Worm (Caenorhabditis elegans) whole organism, dauer: ENCODE data around the gene pqn-82.

Experiments used
- unc-62 ChIP-seq: sonication (generic microtip); optimal IDR thresholded peaks from 2 replicates; lab custom pipeline; 2017; ENCODE audit warnings: missing biosample characterization, missing genetic modification reagents, missing genetic modification characterization

The pqn-82 gene

DNA sequence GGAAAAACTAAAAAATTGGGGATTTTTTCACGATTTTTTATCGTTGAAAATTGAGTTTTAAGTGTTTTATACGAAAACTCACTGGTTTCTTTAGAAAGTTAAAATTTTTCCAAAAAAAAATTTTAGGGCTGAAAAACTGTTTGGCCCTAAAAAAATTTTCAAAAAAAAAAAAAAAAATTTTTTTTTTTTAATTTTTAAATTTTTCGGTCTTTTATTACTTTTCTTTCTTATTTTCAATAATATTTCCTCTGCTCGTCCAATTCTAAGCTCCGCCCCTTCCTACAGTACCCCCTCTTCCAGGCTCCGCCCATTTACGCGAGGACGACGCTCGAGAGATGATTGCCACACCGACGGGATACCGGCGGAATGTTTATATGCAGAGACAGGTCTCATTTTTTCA lies at the start of gene pqn-82:
TSS of gene pqn-82 (plus strand) at position 301 of the 400 bp plus-strand sequence.
- no peak for TF ChIP-seq unc-62 (GFP tag; lab: Kevin White, UChicago)

DNA sequence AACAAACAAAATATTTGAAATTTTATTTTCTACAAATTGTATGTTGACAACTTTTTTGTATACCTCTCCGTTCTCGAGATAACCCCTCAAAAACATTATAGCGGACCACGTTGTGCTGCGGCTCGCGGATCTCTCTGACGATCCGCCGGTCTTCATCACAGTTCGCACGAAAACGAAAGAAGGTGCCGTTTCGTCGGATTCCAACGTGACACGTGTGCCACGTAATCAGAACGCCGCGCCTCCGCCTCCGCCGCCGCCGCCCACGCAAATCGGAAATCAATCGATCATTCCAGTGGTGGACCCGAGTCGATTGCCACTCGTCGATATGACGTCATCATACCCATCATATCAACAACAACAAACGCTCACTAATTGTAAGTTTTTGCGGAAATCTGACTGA lies 49.4 kb upstream of the pqn-82 start:
- TF ChIP-seq unc-62 (GFP tag; lab: Kevin White, UChicago): no peak

DNA sequence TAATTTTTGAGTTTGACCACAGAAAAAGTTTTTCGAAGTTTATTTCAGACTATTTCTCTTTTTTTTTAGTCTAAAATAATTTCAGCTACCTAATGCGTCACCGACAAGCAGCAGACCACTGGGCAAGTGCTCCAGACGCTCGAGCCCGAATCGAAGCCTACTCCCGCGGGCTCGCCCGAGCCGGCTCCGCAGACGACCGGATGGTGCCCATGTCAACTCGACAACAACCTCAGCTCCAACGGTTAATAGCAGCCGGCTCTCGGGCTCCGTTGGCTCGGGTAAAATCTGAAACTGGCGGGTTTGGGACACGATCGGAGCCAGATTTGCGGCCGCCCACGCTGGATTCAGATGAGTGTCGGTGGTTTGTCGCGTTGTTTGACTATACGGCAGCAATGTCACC lies 45.8 kb upstream of the pqn-82 start:
- TF ChIP-seq unc-62 (GFP tag; lab: Kevin White, UChicago): no peak

DNA sequence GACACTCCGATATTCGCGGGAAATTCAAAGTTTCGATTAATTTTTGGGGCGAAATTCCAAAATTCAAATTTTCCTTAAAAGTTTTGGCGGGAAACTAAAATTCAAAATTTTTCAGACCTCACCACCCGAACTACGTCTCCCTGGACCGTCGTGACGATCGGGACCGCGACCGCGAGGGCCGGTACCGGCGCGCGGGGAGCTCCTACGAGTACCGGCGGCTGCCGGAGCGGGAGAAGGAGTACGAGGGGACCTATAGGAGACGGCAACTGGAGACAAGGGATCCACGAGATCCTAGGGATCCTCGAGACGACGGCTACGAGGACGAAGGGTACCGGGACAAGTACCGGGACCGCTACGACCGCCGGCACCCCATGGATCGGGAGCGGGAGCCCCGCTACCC lies 44.4 kb upstream of the pqn-82 start:
- no peak for TF ChIP-seq unc-62 (GFP tag; lab: Kevin White, UChicago)

DNA sequence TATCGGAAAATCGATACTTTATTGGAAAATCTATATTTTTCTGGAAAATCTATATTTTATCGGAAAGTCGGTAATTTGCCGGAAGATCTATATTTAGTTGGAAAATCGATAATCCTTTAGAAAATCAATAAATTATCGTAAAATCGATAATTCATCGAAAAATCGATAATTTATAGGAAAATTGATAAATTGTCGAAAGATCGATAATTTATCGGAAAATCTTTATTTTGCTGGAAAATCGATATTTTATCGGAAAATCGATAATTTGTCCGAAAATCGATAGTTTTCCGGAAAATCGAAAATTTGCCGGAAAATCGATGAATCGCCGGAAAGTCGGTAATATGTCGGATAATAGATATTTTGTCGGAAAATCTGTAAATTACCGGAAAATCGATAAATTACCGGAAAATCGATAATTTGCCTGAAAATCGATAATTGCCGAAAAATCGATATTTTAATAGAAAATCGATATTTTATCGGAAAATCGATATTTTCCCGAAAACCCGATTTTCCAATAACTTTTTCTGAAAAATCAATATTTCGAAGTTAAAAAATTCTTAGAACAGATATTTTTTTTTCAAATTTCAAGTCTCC lies 43.3 kb upstream of the pqn-82 start:
- TF ChIP-seq unc-62 (GFP tag; lab: Kevin White, UChicago): no peak

DNA sequence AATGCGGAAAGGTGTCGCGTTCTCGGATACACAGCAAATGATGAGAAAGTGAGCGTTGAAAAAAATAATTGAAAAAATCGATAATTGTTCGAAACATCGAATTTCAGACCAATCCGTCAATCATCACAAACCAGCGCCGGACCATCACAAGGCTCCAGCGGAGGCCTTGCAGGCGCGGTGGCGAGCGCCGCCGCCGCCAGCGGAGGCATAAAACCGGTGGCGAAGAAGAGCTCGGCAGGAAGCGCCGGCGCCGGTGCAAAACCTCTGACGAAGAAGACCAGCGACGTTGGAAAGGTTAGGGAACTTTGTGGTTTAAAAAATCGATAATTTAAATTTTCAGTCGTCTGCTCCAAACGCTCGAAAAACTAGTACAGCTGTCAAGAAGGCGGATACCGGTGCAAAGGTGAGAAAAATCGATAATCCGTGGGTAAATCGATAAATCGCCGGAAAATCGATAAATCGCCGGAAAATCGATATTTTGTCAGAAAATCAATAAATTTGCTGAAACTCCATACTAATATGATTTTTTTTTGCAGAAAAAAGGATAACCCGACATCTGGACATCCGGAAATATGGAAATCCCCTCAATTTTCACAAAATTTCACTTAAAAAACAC lies 42.6 kb upstream of the pqn-82 start:
- no peak for TF ChIP-seq unc-62 (GFP tag; lab: Kevin White, UChicago)

DNA sequence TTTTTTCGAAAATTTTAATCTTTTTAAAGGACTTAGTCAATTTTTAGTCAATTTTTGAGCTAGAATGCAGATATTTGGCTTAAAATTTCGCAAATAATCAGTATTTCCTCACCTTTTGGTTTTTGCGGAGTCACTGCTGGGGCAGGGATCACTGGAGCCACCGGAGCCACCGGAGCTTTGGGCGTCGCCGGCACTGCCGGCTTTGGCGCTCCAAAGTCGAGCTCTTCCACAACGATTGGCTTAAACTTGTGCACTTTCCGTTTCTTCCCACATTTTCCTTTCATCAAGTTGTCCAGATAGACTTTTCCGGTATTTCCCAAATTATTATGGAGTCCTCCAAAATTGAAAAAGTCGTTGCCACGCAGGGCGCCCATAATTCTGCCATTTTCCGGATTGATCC lies 34.6 kb upstream of the pqn-82 start:
- TF ChIP-seq unc-62 (GFP tag; lab: Kevin White, UChicago): no peak

DNA sequence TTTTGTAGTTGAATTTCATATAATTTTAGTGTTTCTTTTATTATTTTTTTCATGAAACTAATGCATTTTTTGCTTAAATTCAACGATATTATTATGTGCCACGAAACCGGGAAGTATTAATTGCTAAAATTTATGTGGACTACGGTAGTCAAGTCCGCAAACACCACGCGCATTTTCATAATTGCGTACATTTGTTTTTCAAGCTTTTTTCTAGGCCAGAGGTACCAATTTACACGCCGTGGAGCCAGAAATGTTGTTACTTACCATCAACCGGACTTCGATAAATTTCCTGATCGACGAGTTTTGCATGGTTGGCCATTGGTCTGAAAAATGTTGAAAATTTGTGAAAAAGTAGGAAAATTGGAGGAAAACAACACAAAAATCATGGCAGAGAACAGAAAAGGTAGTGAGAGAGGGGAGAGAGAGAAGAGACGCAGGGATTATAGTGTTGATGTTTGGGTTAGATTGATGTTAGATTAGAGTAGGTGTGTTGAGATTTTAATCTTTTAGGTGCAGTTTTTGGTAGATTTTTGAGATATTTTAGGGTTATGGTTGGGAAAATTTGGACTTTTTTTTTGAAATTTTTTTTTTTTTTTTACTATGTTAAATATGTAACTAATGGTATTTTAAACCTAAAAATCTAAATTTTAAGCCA lies 30.7 kb upstream of the pqn-82 start, which contains the start of gene clp-4:
TSS of gene clp-4 (minus strand) at position 323 of the 655 bp plus-strand sequence.
- TF ChIP-seq unc-62 (GFP tag; lab: Kevin White, UChicago): no peak

DNA sequence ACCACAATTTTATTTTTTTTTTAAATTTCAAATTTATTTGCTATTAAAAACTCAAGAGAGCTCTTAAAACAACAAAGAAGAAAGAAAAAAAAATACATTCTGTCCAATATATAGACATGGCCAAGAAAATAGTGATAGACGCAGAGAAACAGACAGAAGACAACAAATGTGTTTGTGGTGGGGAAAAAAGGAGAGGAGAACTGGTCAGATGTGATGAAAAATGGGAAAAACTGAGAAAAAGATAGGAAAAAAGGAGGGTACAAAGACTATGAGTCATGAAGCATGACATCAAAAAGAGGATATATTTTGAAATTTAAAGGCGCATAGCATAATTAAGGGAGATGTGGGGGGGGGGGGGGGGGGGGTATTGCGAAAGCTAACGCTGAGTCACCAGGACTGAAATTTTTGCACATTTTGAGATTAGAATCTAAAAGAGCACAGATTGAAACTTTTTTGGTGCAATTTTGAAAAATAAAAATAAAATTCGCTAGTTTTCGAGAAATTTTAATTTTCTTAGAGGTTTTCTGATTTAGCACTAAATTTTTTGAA lies 29.7 kb upstream of the pqn-82 start:
- TF ChIP-seq unc-62 (GFP tag; lab: Kevin White, UChicago): no peak

DNA sequence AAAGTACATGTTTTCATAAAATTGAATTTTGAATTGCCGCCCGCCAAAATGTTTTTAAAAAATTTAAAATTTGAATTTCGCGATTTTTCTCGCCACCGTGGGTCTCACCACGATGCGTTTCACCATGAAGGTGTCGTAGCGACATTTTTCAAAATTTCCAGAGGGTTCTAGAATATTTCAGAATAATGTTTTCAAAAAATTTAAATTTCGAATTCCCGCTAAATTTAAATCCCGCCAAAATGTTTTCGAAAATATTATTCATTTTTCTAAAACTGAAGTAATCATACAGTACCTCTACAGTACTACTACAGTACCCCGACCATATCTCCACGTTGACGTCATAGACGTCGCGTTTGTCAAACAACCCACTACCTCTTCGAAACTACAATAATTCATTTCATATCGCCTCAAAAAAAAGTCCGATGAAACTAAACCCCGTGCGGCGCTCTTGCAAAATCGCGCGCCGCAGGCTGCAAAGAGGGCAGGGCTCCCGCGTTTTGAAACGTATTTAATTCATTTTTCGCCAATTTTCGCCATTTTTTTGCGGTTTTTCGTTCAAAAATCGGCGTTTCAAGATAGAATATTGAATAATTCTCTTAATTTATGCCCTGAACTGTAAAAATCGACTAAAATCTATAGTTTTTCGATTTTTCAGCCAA lies 24.5 kb upstream of the pqn-82 start, which contains the start of the genes pvf-1 and Y39A3CL.7:
TSS of gene pvf-1 (minus strand) at position 51 of the 659 bp plus-strand sequence.
TSS of gene Y39A3CL.7 (plus strand) at position 656 of the 659 bp plus-strand sequence.
- TF ChIP-seq unc-62 (GFP tag; lab: Kevin White, UChicago): no peak

DNA sequence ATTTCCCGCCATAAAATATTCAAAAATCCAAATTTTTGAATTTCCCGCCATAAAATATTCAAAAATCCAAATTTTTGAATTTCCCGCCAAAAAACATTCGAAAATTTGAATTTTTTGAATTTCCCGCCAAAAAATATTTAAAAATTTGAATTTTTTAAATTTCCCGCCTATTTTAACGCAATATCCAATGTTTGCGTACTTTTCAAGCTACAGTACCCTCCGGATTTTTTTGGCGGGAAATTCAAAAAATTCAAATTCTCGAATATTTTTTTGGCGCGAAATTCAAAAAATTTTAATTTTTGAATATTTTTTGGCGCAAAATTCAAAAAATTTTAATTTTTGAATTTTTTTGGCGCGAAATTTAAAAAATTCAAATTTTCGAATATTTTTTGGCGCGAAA lies 17.7 kb upstream of the pqn-82 start:
- no peak for TF ChIP-seq unc-62 (GFP tag; lab: Kevin White, UChicago)

DNA sequence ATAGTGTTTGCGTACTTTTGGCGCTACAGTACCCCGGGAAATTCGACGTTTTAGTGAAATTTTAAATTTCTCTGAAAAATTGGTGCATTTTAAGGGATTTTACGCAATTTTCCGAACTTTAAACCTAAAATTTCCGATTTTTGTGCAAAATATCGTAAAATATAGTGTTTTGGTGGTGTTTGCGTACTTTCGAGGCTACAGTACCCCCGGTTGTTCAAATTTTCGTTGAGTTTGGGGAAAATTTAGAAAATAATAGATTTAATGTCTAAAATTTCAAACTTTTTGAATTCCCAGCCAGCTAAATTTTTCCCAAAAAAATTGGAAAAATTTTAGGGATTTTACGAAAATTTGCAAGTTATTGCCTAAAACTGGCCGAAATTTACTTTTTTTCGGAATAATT lies 16.4 kb upstream of the pqn-82 start:
- no peak for TF ChIP-seq unc-62 (GFP tag; lab: Kevin White, UChicago)

DNA sequence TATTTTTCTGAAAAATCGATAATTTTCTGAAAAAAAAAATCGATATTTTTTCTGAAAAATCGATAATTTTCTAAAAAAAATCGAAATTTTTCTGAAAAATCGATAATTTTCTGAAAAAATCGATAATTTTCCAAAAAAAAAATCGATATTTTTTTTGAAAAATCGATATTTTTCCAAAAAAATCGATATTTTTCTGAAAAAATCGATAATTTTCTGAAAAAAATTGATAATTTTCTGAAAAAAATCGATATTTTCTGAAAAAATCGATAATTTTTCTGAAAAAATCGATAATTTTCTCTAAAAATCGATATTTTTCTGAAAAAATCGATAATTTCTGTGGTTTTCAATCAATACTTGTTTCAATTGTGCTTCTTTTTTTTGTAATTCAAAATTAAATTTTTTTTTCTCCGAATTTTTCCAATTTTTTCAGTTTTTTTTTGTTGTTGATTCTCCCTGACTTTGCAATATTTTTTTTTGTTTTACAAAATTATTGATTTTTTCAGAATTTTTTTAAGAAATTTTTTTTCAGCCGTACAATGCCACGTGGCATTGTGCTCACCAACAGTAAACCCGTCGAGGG lies 14.8 kb upstream of the pqn-82 start, which contains the start of gene rexd-1:
TSS of gene rexd-1 (plus strand) at position 530 of the 580 bp plus-strand sequence.
- no peak for TF ChIP-seq unc-62 (GFP tag; lab: Kevin White, UChicago)

DNA sequence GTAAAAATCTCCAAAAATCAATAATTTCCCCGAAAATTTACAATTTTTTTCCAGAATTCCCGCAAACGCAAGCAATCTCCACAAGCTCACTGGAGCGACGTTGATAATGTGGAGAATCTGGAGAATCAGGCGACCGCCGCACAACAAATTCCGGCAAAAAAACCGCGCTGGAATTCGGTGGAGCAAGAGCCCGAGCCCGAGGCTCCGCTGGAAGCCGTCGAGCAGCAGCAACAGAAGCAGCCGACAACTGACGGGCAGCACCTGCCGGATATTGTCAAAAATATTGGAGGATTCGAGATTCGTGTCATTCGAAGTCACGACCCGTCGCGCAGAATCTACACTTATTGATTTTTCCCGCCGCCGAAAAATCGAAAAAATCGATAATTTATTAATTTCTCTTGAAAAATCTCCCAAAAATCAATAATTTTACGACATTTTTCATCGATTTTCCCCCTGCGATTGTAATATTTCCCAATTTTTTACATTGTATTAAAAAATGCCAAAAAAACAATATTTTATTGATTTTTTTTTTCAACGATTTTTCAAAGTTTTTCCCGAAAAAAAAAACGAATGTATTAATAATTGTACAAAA lies 3.4 kb downstream of the pqn-82 start:
- TF ChIP-seq unc-62 (GFP tag; lab: Kevin White, UChicago): no peak

DNA sequence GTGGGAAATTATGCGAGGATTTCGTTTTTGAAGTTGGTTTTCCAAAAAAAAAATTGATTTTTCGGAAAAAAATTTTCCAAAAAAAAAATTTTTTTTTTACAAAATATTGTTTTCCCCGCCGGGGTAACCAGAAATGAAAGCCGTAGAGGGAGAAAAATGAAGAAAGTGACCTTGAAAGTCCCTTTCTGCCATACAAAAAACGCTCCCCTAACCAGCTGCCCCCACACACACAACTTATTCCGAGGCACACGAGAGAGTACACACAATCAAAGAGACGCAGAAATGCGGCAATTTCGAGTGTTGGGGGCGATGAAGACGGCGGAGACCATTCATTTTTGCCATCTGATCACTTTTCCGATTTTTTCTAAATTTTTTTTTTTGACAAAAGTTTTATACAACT lies 5.1 kb downstream of the pqn-82 start:
- TF ChIP-seq unc-62 (GFP tag; lab: Kevin White, UChicago): no peak
